Fruit fly (Drosophila melanogaster) whole organism, embryonic: ENCODE results near the gene CG34436.

Experiments
- Antp ChIP-seq: fragments of 200-800 bp; sonication (Bioruptor generic); optimal IDR thresholded peaks from 3 replicates; lab custom pipeline; 2016; ENCODE audit warnings: missing biosample characterization, missing genetic modification characterization
- Awh ChIP-seq: fragments of 200-800 bp; sonication (Bioruptor generic); IDR thresholded peaks from 2 replicates; pipeline ENCODE4, ENCODE4 v1.3.6; 2022; ENCODE audit warnings: missing biosample characterization, missing genetic modification characterization
- Bgb ChIP-seq: fragments of 200-800 bp; sonication (Bioruptor generic); IDR thresholded peaks from 2 replicates; pipeline ENCODE4 v1.3.6; 2022; ENCODE audit warnings: missing biosample characterization, missing genetic modification characterization; ENCODE audit not compliant: partially characterized antibody
- CG10959 ChIP-seq: fragments of 200-800 bp; sonication (Bioruptor generic); IDR thresholded peaks from 2 replicates; pipeline ENCODE4 v1.3.6; 2022; ENCODE audit warnings: missing biosample characterization, missing genetic modification characterization
- CG13287 ChIP-seq: fragments of 200-800 bp; sonication (Bioruptor generic); IDR thresholded peaks from 2 replicates; pipeline ENCODE4 v1.3.6; 2022; ENCODE audit warnings: missing biosample characterization, missing genetic modification characterization; ENCODE audit not compliant: partially characterized antibody
- CG14860 ChIP-seq: fragments of 200-800 bp; sonication (Bioruptor generic); IDR thresholded peaks from 3 replicates; pipeline ENCODE4 v1.3.6; 2022; ENCODE audit warnings: missing biosample characterization, missing genetic modification characterization; ENCODE audit not compliant: partially characterized antibody
- CG15269 ChIP-seq: fragments of 200-800 bp; sonication (Bioruptor generic); optimal IDR thresholded peaks from 2 replicates; lab custom pipeline; 2018; ENCODE audit warnings: missing biosample characterization, mild to moderate bottlenecking, missing genetic modification characterization, moderate library complexity
- CG15479 ChIP-seq: fragments of 200-800 bp; sonication (Bioruptor generic); optimal IDR thresholded peaks from 3 replicates; lab custom pipeline; 2019; ENCODE audit warnings: missing biosample characterization, mild to moderate bottlenecking, missing genetic modification characterization, moderate library complexity
- CG17359 ChIP-seq: fragments of 200-800 bp; sonication (Bioruptor generic); optimal IDR thresholded peaks from 3 replicates; lab custom pipeline; 2018; ENCODE audit warnings: missing biosample characterization, mild to moderate bottlenecking, missing genetic modification characterization, moderate library complexity
- CG17829 ChIP-seq: fragments of 200-800 bp; optimal IDR thresholded peaks from 2 replicates; lab custom pipeline; 2019; ENCODE audit warnings: missing biosample characterization, mild to moderate bottlenecking, missing genetic modification characterization, moderate library complexity
- CG2199 ChIP-seq: fragments of 200-800 bp; sonication (Bioruptor generic); IDR thresholded peaks from 3 replicates; pipeline ENCODE4 v1.3.6; 2022; ENCODE audit warnings: missing biosample characterization, missing genetic modification characterization
- CG34422 ChIP-seq: fragments of 200-800 bp; sonication (Bioruptor generic); IDR thresholded peaks from 3 replicates; pipeline ENCODE4 v1.3.6; 2022; ENCODE audit warnings: missing biosample characterization, missing genetic modification characterization
- CG3995 ChIP-seq: fragments of 200-800 bp; sonication (Bioruptor generic); optimal IDR thresholded peaks from 3 replicates; lab custom pipeline; 2016; ENCODE audit warnings: missing biosample characterization, missing genetic modification characterization
- CG6765 ChIP-seq: fragments of 200-800 bp; sonication (Bioruptor generic); optimal IDR thresholded peaks from 3 replicates; lab custom pipeline; 2017; ENCODE audit warnings: missing biosample characterization, mild to moderate bottlenecking, missing genetic modification characterization
- CG7357 ChIP-seq: fragments of 200-800 bp; sonication (Bioruptor generic); IDR thresholded peaks from 3 replicates; pipeline ENCODE4 v1.3.6; 2022; ENCODE audit warnings: missing biosample characterization, missing genetic modification characterization
- CG8281 ChIP-seq: fragments of 200-800 bp; sonication (Bioruptor generic); optimal IDR thresholded peaks from 2 replicates; lab custom pipeline; 2018; ENCODE audit warnings: missing biosample characterization, mild to moderate bottlenecking, missing genetic modification characterization, moderate library complexity
- CG9797 ChIP-seq: fragments of 200-800 bp; sonication (Bioruptor generic); optimal IDR thresholded peaks from 3 replicates; lab custom pipeline; 2018; ENCODE audit warnings: missing biosample characterization, mild to moderate bottlenecking, missing genetic modification characterization
- CG9876 ChIP-seq: fragments of 200-800 bp; sonication (Bioruptor generic); optimal IDR thresholded peaks from 2 replicates; lab custom pipeline; 2016; ENCODE audit warnings: missing biosample characterization, missing genetic modification characterization
- Dp ChIP-seq: fragments of 200-800 bp; sonication (Bioruptor generic); optimal IDR thresholded peaks from 2 replicates; lab custom pipeline; 2018; ENCODE audit warnings: missing biosample characterization, mild to moderate bottlenecking, missing genetic modification characterization, moderate library complexity
- MESR4 ChIP-seq: fragments of 200-800 bp; sonication (Bioruptor generic); optimal IDR thresholded peaks from 2 replicates; lab custom pipeline; 2018; ENCODE audit warnings: missing biosample characterization, mild to moderate bottlenecking, missing genetic modification characterization, moderate library complexity
- Mrtf ChIP-seq: fragments of 200-800 bp; sonication (Bioruptor generic); IDR thresholded peaks from 3 replicates; pipeline ENCODE4 v1.3.6; 2022; ENCODE audit warnings: missing biosample characterization, missing genetic modification characterization
- Nf-YB ChIP-seq: fragments of 200-800 bp; sonication (Bioruptor generic); optimal IDR thresholded peaks from 3 replicates; lab custom pipeline; 2019; ENCODE audit warnings: missing biosample characterization, mild to moderate bottlenecking, missing genetic modification characterization, moderate library complexity
- Scr ChIP-seq: fragments of 200-800 bp; sonication (Bioruptor generic); IDR thresholded peaks from 2 replicates; pipeline ENCODE4 v1.3.6; 2022; ENCODE audit warnings: missing biosample characterization, missing genetic modification characterization; ENCODE audit not compliant: partially characterized antibody
- Spps ChIP-seq: fragments of 200-800 bp; sonication (Bioruptor generic); optimal IDR thresholded peaks from 2 replicates; lab custom pipeline; 2018; ENCODE audit warnings: missing biosample characterization, mild to moderate bottlenecking, missing genetic modification characterization
- ab ChIP-seq: fragments of 200-800 bp; sonication (Bioruptor generic); optimal IDR thresholded peaks from 2 replicates; lab custom pipeline; 2016; ENCODE audit warnings: missing biosample characterization, missing genetic modification characterization
- ase ChIP-seq: fragments of 200-800 bp; sonication (Bioruptor generic); IDR thresholded peaks from 3 replicates; pipeline ENCODE4 v1.3.6; 2022; ENCODE audit warnings: missing biosample characterization, missing genetic modification characterization
- az2 ChIP-seq: fragments of 200-800 bp; sonication (Bioruptor generic); optimal IDR thresholded peaks from 3 replicates; lab custom pipeline; 2016; ENCODE audit warnings: missing biosample characterization, missing genetic modification characterization
- bcd ChIP-seq: fragments of 200-800 bp; sonication (Bioruptor generic); optimal IDR thresholded peaks from 2 replicates; lab custom pipeline; 2017; ENCODE audit warnings: missing biosample characterization, mild to moderate bottlenecking, missing genetic modification characterization
- cad ChIP-seq: fragments of >200 bp; optimal IDR thresholded peaks from 2 replicates; lab custom pipeline; 2017; ENCODE audit warnings: missing biosample characterization, missing genetic modification characterization
- chm ChIP-seq: fragments of 200-800 bp; sonication (Bioruptor generic); IDR thresholded peaks from 2 replicates; pipeline ENCODE4 v1.3.6; 2022; ENCODE audit warnings: missing biosample characterization, missing genetic modification characterization
- croc ChIP-seq: fragments of 200-800 bp; sonication (Bioruptor generic); conservative IDR thresholded peaks from 3 replicates; pipeline ENCODE4 v1.3.6; 2022; ENCODE audit warnings: missing biosample characterization, missing genetic modification characterization
- cwo ChIP-seq: fragments of 200-800 bp; sonication (Bioruptor generic); optimal IDR thresholded peaks from 3 replicates; lab custom pipeline; 2017; ENCODE audit warnings: missing biosample characterization, missing genetic modification characterization, mild to moderate bottlenecking, moderate library complexity, missing genetic modification reagents
- danr ChIP-seq: fragments of 200-800 bp; sonication (Bioruptor generic); IDR thresholded peaks from 2 replicates; pipeline ENCODE4 v1.3.6; 2022; ENCODE audit warnings: missing biosample characterization, missing genetic modification characterization
- dm ChIP-seq: fragments of 200-800 bp; sonication (Bioruptor generic); optimal IDR thresholded peaks from 3 replicates; lab custom pipeline; 2016; ENCODE audit warnings: missing biosample characterization, missing genetic modification characterization
- dmrt99B ChIP-seq: fragments of 200-800 bp; sonication (Bioruptor generic); optimal IDR thresholded peaks from 2 replicates; lab custom pipeline; 2018; ENCODE audit warnings: missing biosample characterization, mild to moderate bottlenecking, missing genetic modification characterization, moderate library complexity
- grau ChIP-seq: fragments of 200-800 bp; optimal IDR thresholded peaks from 3 replicates; lab custom pipeline; 2019; ENCODE audit warnings: missing biosample characterization, mild to moderate bottlenecking, missing genetic modification characterization, moderate library complexity
- gro ChIP-seq: fragments of 200-800 bp; sonication (Bioruptor generic); optimal IDR thresholded peaks from 2 replicates; lab custom pipeline; 2016; ENCODE audit warnings: missing biosample characterization, missing genetic modification characterization
- gsb ChIP-seq: fragments of 200-800 bp; sonication (Bioruptor generic); IDR thresholded peaks from 2 replicates; pipeline ENCODE4 v1.3.6; 2022; ENCODE audit warnings: missing biosample characterization, missing genetic modification characterization
- gt ChIP-seq: fragments of 200-800 bp; sonication (Bioruptor generic); IDR thresholded peaks from 2 replicates; pipeline ENCODE4 v1.3.6; 2022; ENCODE audit warnings: missing biosample characterization, missing genetic modification characterization
- hkb ChIP-seq, 2 experiments: fragments of 200-800 bp in 1 of 2; fragments of >200 bp in 1 of 2; sonication (Bioruptor generic) in 1 of 2; IDR thresholded peaks in 1 of 2; optimal IDR thresholded peaks in 1 of 2; 2 replicates each; pipeline versions ENCODE4 v1.3.6 to Lab custom; 2017 to 2022; ENCODE audit warnings: missing biosample characterization in 1 of 2, missing genetic modification characterization in 1 of 2
- jigr1 ChIP-seq: fragments of 200-800 bp; sonication (Bioruptor generic); IDR thresholded peaks from 3 replicates; pipeline ENCODE4 v1.3.6; 2022; ENCODE audit warnings: missing biosample characterization, missing genetic modification characterization
- maf-S ChIP-seq: fragments of 200-800 bp; sonication (Bioruptor generic); optimal IDR thresholded peaks from 2 replicates; lab custom pipeline; 2016; ENCODE audit warnings: missing biosample characterization, missing genetic modification characterization
- odd ChIP-seq: fragments of 200-800 bp; sonication (Bioruptor generic); optimal IDR thresholded peaks from 2 replicates; lab custom pipeline; 2017; ENCODE audit warnings: missing biosample characterization, mild to moderate bottlenecking, missing genetic modification characterization
- pita ChIP-seq: fragments of 200-800 bp; sonication (Bioruptor generic); optimal IDR thresholded peaks from 2 replicates; lab custom pipeline; 2017; ENCODE audit warnings: missing biosample characterization, mild to moderate bottlenecking, missing genetic modification characterization
- scrt ChIP-seq: fragments of 200-800 bp; sonication (Bioruptor generic); optimal IDR thresholded peaks from 2 replicates; lab custom pipeline; 2018; ENCODE audit warnings: missing biosample characterization, mild to moderate bottlenecking, missing genetic modification characterization, moderate library complexity
- seq ChIP-seq: fragments of 200-800 bp; sonication (Bioruptor generic); IDR thresholded peaks from 2 replicates; pipeline ENCODE4 v1.3.6; 2022; ENCODE audit warnings: missing biosample characterization, missing genetic modification characterization
- ssp ChIP-seq: fragments of 200-800 bp; sonication (Bioruptor generic); IDR thresholded peaks from 2 replicates; pipeline ENCODE4 v1.3.6; 2022; ENCODE audit warnings: missing biosample characterization, missing genetic modification characterization
- trh ChIP-seq: fragments of 200-800 bp; sonication (Bioruptor generic); optimal IDR thresholded peaks from 2 replicates; lab custom pipeline; 2016; ENCODE audit warnings: missing biosample characterization, missing genetic modification characterization
- unc-4 ChIP-seq: fragments of 200-800 bp; sonication (Bioruptor generic); IDR thresholded peaks from 2 replicates; pipeline ENCODE4 v1.3.6; 2022; ENCODE audit warnings: missing biosample characterization, missing genetic modification characterization; ENCODE audit not compliant: partially characterized antibody

The CG34436 gene

dm6 chr3R:28330266-28331125, 48.1 kb downstream of the CG34436 start (continued):
- no peak for TF ChIP-seq CG17359
- no peak for TF ChIP-seq CG6765 (GFP tag; lab: Kevin White, UChicago)
- TF ChIP-seq CG7357 (GFP tag; lab: Robert Waterston, UW) = no peak
- TF ChIP-seq CG15479 (GFP tag; lab: Kevin White, UChicago) = peak; percentile 50
- no peak for TF ChIP-seq CG10959 (GFP tag; lab: Robert Waterston, UW)
- TF ChIP-seq gsb = no peak
- TF ChIP-seq Nf-YB (GFP tag; lab: Kevin White, UChicago) = no peak
- TF ChIP-seq CG9797 (GFP tag; lab: Kevin White, UChicago) = no peak
- TF ChIP-seq CG3995 = no peak
- TF ChIP-seq trh (GFP tag; lab: Kevin White, UChicago) = no peak
- TF ChIP-seq CG13287 (GFP tag; lab: Robert Waterston, UW) = peak; percentile 63
- TF ChIP-seq dmrt99B (tag; lab: Kevin White, UChicago) = no peak
- TF ChIP-seq ab = no peak
- TF ChIP-seq MESR4 = no peak
- peak; percentile 47; the same call in 1 of the 3 replicates for TF ChIP-seq CG34422 (GFP tag; lab: Robert Waterston, UW)
- no peak for TF ChIP-seq Awh
- TF ChIP-seq CG8281 (tag; lab: Kevin White, UChicago) = no peak
- TF ChIP-seq CG15269 (tag; lab: Kevin White, UChicago) = no peak
- no peak for TF ChIP-seq jigr1 (GFP tag; lab: Robert Waterston, UW)
- peak; percentile 44 for TF ChIP-seq Scr (GFP tag; lab: Robert Waterston, UW)
- peak; percentile 11 for TF ChIP-seq CG17829 (tag; lab: Kevin White, UChicago)
- peak; percentile 60 for TF ChIP-seq grau (tag; lab: Kevin White, UChicago)
- TF ChIP-seq Bgb (GFP tag; lab: Robert Waterston, UW) = no peak
- TF ChIP-seq CG14860 (GFP tag; lab: Robert Waterston, UW) = no peak
- TF ChIP-seq danr = no peak
- TF ChIP-seq gro = peak; percentile 6
- TF ChIP-seq gt (GFP tag; lab: Robert Waterston, UW) = no peak
- TF ChIP-seq pita (GFP tag; lab: Kevin White, UChicago) = no peak
- no peak for TF ChIP-seq ssp (GFP tag; lab: Robert Waterston, UW)
- no peak for TF ChIP-seq odd (GFP tag; lab: Kevin White, UChicago)
- no peak for TF ChIP-seq Mrtf (GFP tag; lab: Robert Waterston, UW)
- no peak for TF ChIP-seq CG9876
- TF ChIP-seq ase (GFP tag; lab: Robert Waterston, UW) = no peak
- peak; percentile 24; the same call in 1 of the 2 replicates for TF ChIP-seq unc-4 (GFP tag; lab: Robert Waterston, UW)
- no peak for TF ChIP-seq bcd (GFP tag; lab: Kevin White, UChicago)
- peak; percentile 10 for TF ChIP-seq cad
- TF ChIP-seq hkb (optimal IDR thresholded peaks at IDR 0.05; lab: Kevin White, UChicago) = no peak
- 0 out of 2 replicates have a peak, but pooled peaks have one; percentile 17 for TF ChIP-seq hkb (GFP tag; IDR thresholded peaks at IDR 0.05; lab: Robert Waterston, UW)
- TF ChIP-seq maf-S (GFP tag; lab: Kevin White, UChicago) = no peak
- TF ChIP-seq chm = no peak
- TF ChIP-seq dm (GFP tag; lab: Kevin White, UChicago) = peak; percentile 77
- peak; percentile 93 for TF ChIP-seq scrt (GFP tag; lab: Kevin White, UChicago)
- TF ChIP-seq Dp (GFP tag; lab: Kevin White, UChicago) = peak; percentile 33
- peak; percentile 96 for TF ChIP-seq cwo (GFP tag; lab: Kevin White, UChicago)
- TF ChIP-seq az2 (GFP tag; lab: Kevin White, UChicago) = no peak
- no peak for TF ChIP-seq Antp (GFP tag; lab: Kevin White, UChicago)
- TF ChIP-seq croc = no peak
- no peak for TF ChIP-seq Spps (tag; lab: Kevin White, UChicago)
- TF ChIP-seq seq (GFP tag; lab: Robert Waterston, UW) = no peak
- 0 out of 3 replicates have a peak, but pooled peaks have one; percentile 52 for TF ChIP-seq CG2199 (GFP tag; lab: Robert Waterston, UW)
